Worm (Caenorhabditis elegans) whole organism, midembryonic: ENCODE measurements around the gene exl-1.

ENCODE experiments used
- T22C8.4 ChIP-seq: fragments of 200-800 bp; sonication (Bioruptor generic); IDR thresholded peaks from 2 replicates; pipeline ENCODE4 v1.3.6; 2022; ENCODE audit warnings: missing genetic modification characterization, missing compliant biosample characterization
- cog-1 ChIP-seq: sonication (generic microtip); optimal IDR thresholded peaks from 2 replicates; lab custom pipeline; 2016; ENCODE audit warnings: missing genetic modification characterization, missing compliant biosample characterization
- flt-1 ChIP-seq: fragments of 200-800 bp; sonication (Bioruptor generic); IDR thresholded peaks from 2 replicates; pipeline ENCODE4 v1.3.6; 2022; ENCODE audit warnings: missing genetic modification characterization, missing compliant biosample characterization
- klf-2 ChIP-seq: fragments of 200-800 bp; sonication (Bioruptor generic); conservative IDR thresholded peaks from 2 replicates; pipeline ENCODE4 v1.3.6; 2022; ENCODE audit warnings: missing genetic modification reagents, missing genetic modification characterization, missing compliant biosample characterization
- med-1 ChIP-seq: sonication (generic microtip); optimal IDR thresholded peaks from 2 replicates; lab custom pipeline; 2017; ENCODE audit warnings: missing genetic modification characterization, mild to moderate bottlenecking, missing compliant biosample characterization, antibody characterized with exemption, missing genetic modification reagents; ENCODE audit not compliant: insufficient read depth
- ref-1 ChIP-seq: fragments of 200-800 bp; sonication (Bioruptor generic); conservative IDR thresholded peaks from 2 replicates; pipeline ENCODE4 v1.3.6; 2022; ENCODE audit warnings: missing genetic modification reagents, missing genetic modification characterization, missing compliant biosample characterization
- tab-1 ChIP-seq: fragments of 200-800 bp; sonication (Bioruptor generic); IDR thresholded peaks from 2 replicates; pipeline ENCODE4 v1.3.6; 2022; ENCODE audit warnings: missing genetic modification characterization, missing compliant biosample characterization
- ztf-23 ChIP-seq: fragments of 200-800 bp; sonication (Bioruptor generic); IDR thresholded peaks from 2 replicates; pipeline ENCODE4 v1.3.6; 2022; ENCODE audit warnings: missing genetic modification reagents, missing genetic modification characterization, missing compliant biosample characterization
- ztf-29 ChIP-seq: fragments of 200-800 bp; sonication (Bioruptor generic); IDR thresholded peaks from 2 replicates; pipeline ENCODE4 v1.3.6; 2022; ENCODE audit warnings: missing genetic modification reagents, missing genetic modification characterization, missing compliant biosample characterization

exl-1 gene

ce11 chrII:14413035-14413525, at the start of gene exl-1:
exl-1 (minus strand) TSS chrII:14413475.
- TF ChIP-seq tab-1 (GFP tag; lab: Robert Waterston, UW) (no peak), med-1 (GFP tag; lab: Kevin White, UChicago) (no peak), cog-1 (tag; lab: Kevin White, UChicago) (no peak), klf-2 (GFP tag; lab: Robert Waterston, UW) (no peak), ztf-23 (GFP tag; lab: Robert Waterston, UW) (no peak), ref-1 (GFP tag; lab: Robert Waterston, UW) (no peak), ztf-29 (no peak), T22C8.4 (GFP tag; lab: Robert Waterston, UW) (no peak), flt-1 (no peak)

DNA sequence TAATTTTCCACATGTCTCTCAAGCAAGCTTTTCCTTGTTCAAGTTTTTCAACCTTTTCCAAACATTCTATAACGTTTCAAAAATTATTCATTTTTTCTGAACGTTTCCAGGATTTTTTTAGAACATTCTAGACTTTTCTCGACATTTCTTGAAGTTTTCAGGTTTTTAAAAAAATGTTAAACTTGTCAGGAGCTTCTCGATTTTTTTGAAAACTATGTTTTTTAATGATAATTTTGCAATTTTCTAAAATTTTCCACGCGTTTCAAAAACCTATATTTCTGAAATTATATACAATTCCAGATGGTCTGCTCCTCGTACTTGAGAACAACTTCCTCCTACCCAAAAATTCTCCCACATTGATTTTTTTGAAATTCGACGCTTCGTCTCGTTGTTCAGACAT, 42.1 kb upstream of the exl-1 start, which contains the start of gene dmsr-6:
Gene dmsr-6 (plus strand): TSS at position 301 of the 400 bp plus-strand sequence.
- no peak for TF ChIP-seq flt-1
- TF ChIP-seq klf-2 (GFP tag; lab: Robert Waterston, UW) = no peak
- no peak for TF ChIP-seq T22C8.4 (GFP tag; lab: Robert Waterston, UW)
- TF ChIP-seq ztf-23 (GFP tag; lab: Robert Waterston, UW) = no peak
- TF ChIP-seq med-1 (GFP tag; lab: Kevin White, UChicago) = no peak
- TF ChIP-seq ref-1 (GFP tag; lab: Robert Waterston, UW) = no peak

ce11 chrII:14451934-14452333, 38.7 kb upstream of the exl-1 start:
- TF ChIP-seq ref-1 (GFP tag; lab: Robert Waterston, UW) = no peak
- no peak for TF ChIP-seq flt-1
- TF ChIP-seq ztf-23 (GFP tag; lab: Robert Waterston, UW) = no peak
- no peak for TF ChIP-seq ztf-29
- TF ChIP-seq tab-1 (GFP tag; lab: Robert Waterston, UW) = no peak
- no peak for TF ChIP-seq T22C8.4 (GFP tag; lab: Robert Waterston, UW)
- TF ChIP-seq med-1 (GFP tag; lab: Kevin White, UChicago) = no peak
- no peak for TF ChIP-seq klf-2 (GFP tag; lab: Robert Waterston, UW)
- no peak for TF ChIP-seq cog-1 (tag; lab: Kevin White, UChicago)

DNA sequence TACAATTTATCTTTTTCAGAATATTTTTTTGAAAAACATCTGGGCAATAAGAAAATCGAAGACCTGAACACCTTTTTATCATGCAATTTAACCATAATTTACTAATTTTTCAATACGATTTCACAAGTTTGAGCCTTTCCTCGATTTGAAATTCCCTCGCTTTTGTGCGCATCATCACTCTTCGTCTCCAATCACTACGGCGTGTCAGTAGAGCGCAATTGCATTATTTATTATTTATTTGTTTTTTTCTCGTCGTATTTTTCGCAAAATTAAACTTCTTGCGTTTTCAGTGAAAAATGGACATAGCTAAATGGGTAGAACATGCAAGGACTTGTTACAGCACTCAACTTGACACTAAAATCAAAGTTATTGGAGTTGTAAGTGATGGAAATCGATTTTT, 27.9 kb upstream of the exl-1 start, which contains the start of gene smg-8:
Gene smg-8 (plus strand): TSS at position 266 of the 400 bp plus-strand sequence.
- TF ChIP-seq flt-1 (no peak), ref-1 (GFP tag; lab: Robert Waterston, UW) (no peak), ztf-23 (GFP tag; lab: Robert Waterston, UW) (0 out of 2 replicates have a peak, but pooled peaks have one; percentile 49), cog-1 (tag; lab: Kevin White, UChicago) (peak; percentile 48), med-1 (GFP tag; lab: Kevin White, UChicago) (no peak)

DNA sequence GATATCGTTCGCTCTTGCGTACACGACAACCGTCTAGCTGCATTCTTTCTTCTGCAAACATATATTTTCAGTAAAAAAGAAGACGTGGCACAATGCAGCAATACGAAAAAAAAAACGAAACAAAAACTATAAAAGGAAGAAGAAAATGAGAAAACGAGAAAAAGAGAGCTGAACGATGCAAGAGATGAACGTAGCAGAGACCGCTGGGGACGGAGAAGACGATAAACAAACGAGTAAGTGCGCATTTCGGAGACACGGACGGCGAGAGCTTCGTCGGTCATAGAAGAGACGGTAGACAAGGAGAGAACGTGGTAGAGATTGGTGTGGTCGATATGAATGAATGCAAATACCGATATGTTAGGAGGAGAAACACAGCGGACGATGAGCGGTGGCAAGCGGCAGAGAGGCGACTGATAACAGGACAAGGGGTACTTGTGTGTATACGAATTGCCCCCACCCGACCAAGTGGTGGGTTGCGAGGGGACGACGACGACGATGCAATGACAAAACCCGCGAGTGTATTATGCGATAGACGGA, 24.7 kb upstream of the exl-1 start, which contains the start of gene K04B12.2:
Gene K04B12.2 (minus strand): TSS at position 51 of the 537 bp plus-strand sequence.
- peak; percentile 46 for TF ChIP-seq cog-1 (tag; lab: Kevin White, UChicago)
- TF ChIP-seq flt-1 = 0 out of 2 replicates have a peak, but pooled peaks have one; percentile 30
- no peak for TF ChIP-seq tab-1 (GFP tag; lab: Robert Waterston, UW)
- no peak for TF ChIP-seq med-1 (GFP tag; lab: Kevin White, UChicago)
- no peak for TF ChIP-seq ztf-29

ce11 chrII:14437116-14437515, 23.8 kb upstream of the exl-1 start:
- TF ChIP-seq tab-1 (GFP tag; lab: Robert Waterston, UW) (no peak), klf-2 (GFP tag; lab: Robert Waterston, UW) (no peak), cog-1 (tag; lab: Kevin White, UChicago) (no peak), ref-1 (GFP tag; lab: Robert Waterston, UW) (no peak), med-1 (GFP tag; lab: Kevin White, UChicago) (no peak), flt-1 (no peak), T22C8.4 (GFP tag; lab: Robert Waterston, UW) (no peak), ztf-29 (no peak), ztf-23 (GFP tag; lab: Robert Waterston, UW) (no peak)

DNA sequence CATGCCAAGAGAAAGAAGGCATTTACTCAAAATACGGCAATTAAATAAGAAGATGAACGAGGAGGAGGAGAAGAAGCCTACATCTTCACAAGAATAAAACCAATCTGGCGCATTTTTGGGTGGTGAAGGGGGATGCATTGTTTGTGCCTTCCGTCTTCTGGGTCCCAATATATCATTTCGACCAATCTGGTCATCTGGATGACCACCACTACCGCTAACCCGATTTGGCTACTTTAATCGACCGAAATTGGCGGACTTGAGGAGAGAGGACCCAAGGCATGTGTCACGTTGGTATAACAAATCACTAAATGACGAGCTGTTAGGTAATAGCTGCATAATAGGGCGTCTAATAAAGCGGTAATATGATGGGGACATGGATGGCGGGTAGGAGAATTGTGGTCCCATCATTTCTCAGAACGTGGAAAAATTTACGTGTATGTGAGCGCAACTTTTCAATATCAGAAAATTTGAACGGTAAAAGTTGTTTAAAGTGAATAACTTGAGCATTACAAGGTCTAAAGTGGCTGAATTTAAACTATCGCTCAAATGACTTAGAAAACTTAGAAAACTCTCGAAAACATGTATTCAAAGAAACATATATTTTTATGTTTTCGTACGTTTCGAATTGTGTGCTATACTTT, 20.6 kb upstream of the exl-1 start:
- no peak for TF ChIP-seq tab-1 (GFP tag; lab: Robert Waterston, UW)
- 0 out of 2 replicates have a peak, but pooled peaks have one; percentile 5 for TF ChIP-seq ztf-29
- TF ChIP-seq cog-1 (tag; lab: Kevin White, UChicago) = no peak

ce11 chrII:14432100-14432499, 18.8 kb upstream of the exl-1 start:
- TF ChIP-seq tab-1 (GFP tag; lab: Robert Waterston, UW) (no peak), klf-2 (GFP tag; lab: Robert Waterston, UW) (no peak), ztf-29 (no peak), flt-1 (no peak), T22C8.4 (GFP tag; lab: Robert Waterston, UW) (no peak), med-1 (GFP tag; lab: Kevin White, UChicago) (no peak), ref-1 (GFP tag; lab: Robert Waterston, UW) (no peak), cog-1 (tag; lab: Kevin White, UChicago) (no peak), ztf-23 (GFP tag; lab: Robert Waterston, UW) (no peak)

ce11 chrII:14428834-14429233, 15.6 kb upstream of the exl-1 start:
- no peak for TF ChIP-seq flt-1
- no peak for TF ChIP-seq ztf-29
- TF ChIP-seq klf-2 (GFP tag; lab: Robert Waterston, UW) = no peak
- TF ChIP-seq tab-1 (GFP tag; lab: Robert Waterston, UW) = no peak
- no peak for TF ChIP-seq T22C8.4 (GFP tag; lab: Robert Waterston, UW)
- no peak for TF ChIP-seq ref-1 (GFP tag; lab: Robert Waterston, UW)
- no peak for TF ChIP-seq med-1 (GFP tag; lab: Kevin White, UChicago)
- no peak for TF ChIP-seq ztf-23 (GFP tag; lab: Robert Waterston, UW)
- TF ChIP-seq cog-1 (tag; lab: Kevin White, UChicago) = no peak
